Worm (Caenorhabditis elegans) whole organism, young adult: ENCODE results near the gene F57F4.1.

Experiments
- hmg-1.2 ChIP-seq: fragments of 200-800 bp; sonication (Bioruptor generic); IDR thresholded peaks from 2 replicates; pipeline ENCODE4 v1.3.6; 2022; ENCODE audit warnings: missing genetic modification reagents, missing genetic modification characterization, missing compliant biosample characterization
- madf-3 ChIP-seq: fragments of 200-800 bp; sonication (Bioruptor generic); IDR thresholded peaks from 2 replicates; pipeline ENCODE4 v1.3.6; 2022; ENCODE audit warnings: missing genetic modification reagents, missing genetic modification characterization, missing compliant biosample characterization
- nhr-80 ChIP-seq: sonication (generic microtip); optimal IDR thresholded peaks from 2 replicates; lab custom pipeline; 2016; ENCODE audit warnings: missing genetic modification characterization, missing compliant biosample characterization

DNA sequence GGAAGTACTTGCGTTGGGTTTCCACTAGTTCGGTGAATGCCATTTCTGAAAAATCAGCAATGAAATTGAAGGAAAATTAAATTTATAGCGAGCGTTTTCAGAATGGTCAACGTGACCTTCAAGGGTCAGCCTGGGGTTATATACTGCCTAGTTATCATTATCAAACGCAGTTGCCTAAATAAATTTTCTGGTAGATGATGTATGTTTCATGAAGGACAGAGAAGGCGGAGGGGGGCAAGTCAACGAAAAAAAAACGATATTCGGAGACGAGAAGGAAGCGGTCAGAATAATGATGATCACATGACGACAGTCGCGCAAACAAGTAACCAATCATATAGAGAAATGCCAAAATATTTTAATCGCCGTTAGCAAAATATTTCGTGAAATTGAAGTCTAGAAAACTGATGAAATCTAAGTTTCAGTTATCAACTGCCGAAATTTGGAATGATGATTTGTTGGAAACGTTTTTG is 39.6 kb downstream of the F57F4.1 start, which contains the start of gene alh-4:
- TF ChIP-seq hmg-1.2 (GFP tag; lab: Robert Waterston, UW) (no peak), madf-3 (GFP tag; lab: Robert Waterston, UW) (no peak), nhr-80 (tag; lab: Kevin White, UChicago) (no peak)
